Worm (Caenorhabditis elegans) whole organism, mixed stage, embryonic: Measurements from ENCODE around the gene wrt-10.

Experiments used
- bed-3 ChIP-seq: fragments of 200-800 bp; sonication (Bioruptor generic); optimal IDR thresholded peaks from 3 replicates; lab custom pipeline; 2018; ENCODE audit warnings: mild to moderate bottlenecking, missing genetic modification characterization, moderate library complexity, missing compliant biosample characterization
- blmp-1 ChIP-seq: fragments of 150-350 bp; optimal IDR thresholded peaks from 2 replicates; lab custom pipeline; 2014; ENCODE audit warnings: missing biosample characterization, missing genetic modification characterization
- ceh-39 ChIP-seq: fragments of 150-350 bp; optimal IDR thresholded peaks from 2 replicates; lab custom pipeline; 2014; ENCODE audit warnings: missing biosample characterization, missing genetic modification characterization
- ces-1 ChIP-seq: fragments of 150-350 bp; optimal IDR thresholded peaks from 2 replicates; lab custom pipeline; 2014; ENCODE audit warnings: missing biosample characterization, missing genetic modification reagents, missing genetic modification characterization
- lin-13 ChIP-seq: fragments of 150-350 bp; optimal IDR thresholded peaks from 2 replicates; lab custom pipeline; 2014; ENCODE audit warnings: missing biosample characterization, missing genetic modification characterization
- lin-32 ChIP-seq: fragments of 200-800 bp; sonication (Bioruptor generic); optimal IDR thresholded peaks from 2 replicates; lab custom pipeline; 2018; ENCODE audit warnings: mild to moderate bottlenecking, missing genetic modification characterization, missing compliant biosample characterization
- lsy-2 ChIP-seq: fragments of 150-350 bp; optimal IDR thresholded peaks from 2 replicates; lab custom pipeline; 2014; ENCODE audit warnings: missing biosample characterization, missing genetic modification characterization
- mep-1 ChIP-seq: fragments of 150-350 bp; optimal IDR thresholded peaks from 2 replicates; lab custom pipeline; 2017; ENCODE audit warnings: missing biosample characterization, missing genetic modification reagents, missing genetic modification characterization, inconsistent platforms
- nhr-76 ChIP-seq: sonication (generic microtip); optimal IDR thresholded peaks from 2 replicates; lab custom pipeline; 2017; ENCODE audit warnings: missing biosample characterization, missing genetic modification characterization
- pha-4 ChIP-seq: fragments of 150-350 bp; optimal IDR thresholded peaks from 2 replicates; lab custom pipeline; 2018; ENCODE audit warnings: missing biosample characterization, missing genetic modification reagents, missing genetic modification characterization
- sptf-1 ChIP-seq: sonication (generic microtip); optimal IDR thresholded peaks from 2 replicates; lab custom pipeline; 2017; ENCODE audit warnings: mild to moderate bottlenecking, missing genetic modification characterization, moderate library complexity, missing compliant biosample characterization
- unc-120 ChIP-seq: sonication (generic microtip); optimal IDR thresholded peaks from 2 replicates; lab custom pipeline; 2017; ENCODE audit warnings: missing genetic modification characterization, missing compliant biosample characterization; ENCODE audit not compliant: poor library complexity, severe bottlenecking
- ztf-11 ChIP-seq: fragments of 150-350 bp; optimal IDR thresholded peaks from 2 replicates; lab custom pipeline; 2014; ENCODE audit warnings: missing biosample characterization, missing genetic modification characterization

DNA sequence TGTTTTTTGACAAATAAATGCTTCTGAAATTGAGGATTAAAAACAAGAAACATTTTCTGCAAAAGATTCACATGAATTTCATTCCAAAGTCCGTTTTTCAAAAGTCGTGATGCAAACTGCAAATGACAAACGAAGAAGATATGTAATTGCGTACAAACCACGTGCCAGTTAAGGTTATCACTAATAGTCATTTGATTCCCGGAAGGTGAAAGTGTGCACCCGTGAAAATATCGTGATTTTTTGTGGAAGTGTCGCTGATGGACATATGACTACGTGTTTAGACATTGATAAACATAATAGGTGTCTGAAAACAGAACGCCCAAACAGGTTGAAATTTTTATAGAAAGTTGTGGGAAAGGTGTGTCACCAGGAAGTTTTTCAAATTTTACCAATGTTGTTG, 6.2 kb downstream of the wrt-10 start:
- TF ChIP-seq blmp-1 (tag; lab: Kevin White, UChicago) (no peak), ces-1 (GFP tag; lab: Kevin White, UChicago) (no peak), lsy-2 (tag; lab: Kevin White, UChicago) (no peak), lin-13 (no peak), nhr-76 (no peak), ztf-11 (tag; lab: Kevin White, UChicago) (no peak), mep-1 (tag; lab: Kevin White, UChicago) (no peak), ceh-39 (no peak), lin-32 (GFP tag; lab: Kevin White, UChicago) (no peak), sptf-1 (tag; lab: Kevin White, UChicago) (no peak), pha-4 (tag; lab: Kevin White, UChicago) (no peak), unc-120 (no peak), bed-3 (GFP tag; lab: Kevin White, UChicago) (no peak)
